Fruit fly (Drosophila melanogaster) whole organism, embryonic: ENCODE measurements around the gene Hr4.

Source experiments
- ATbp ChIP-seq: fragments of 200-800 bp; sonication (Bioruptor generic); optimal IDR thresholded peaks from 2 replicates; lab custom pipeline; 2017; ENCODE audit warnings: missing biosample characterization, mild to moderate bottlenecking, missing genetic modification characterization, missing genetic modification reagents
- Ada2b ChIP-seq: fragments of 200-800 bp; sonication (Bioruptor generic); IDR thresholded peaks from 2 replicates; pipeline ENCODE4 v1.3.6; 2022; ENCODE audit warnings: missing biosample characterization, missing genetic modification characterization
- Atf6 ChIP-seq: fragments of 200-800 bp; sonication (Bioruptor generic); IDR thresholded peaks from 2 replicates; pipeline ENCODE4 v1.3.6; 2022; ENCODE audit warnings: missing biosample characterization, missing genetic modification characterization
- CG10147 ChIP-seq: fragments of 200-800 bp; sonication (Bioruptor generic); optimal IDR thresholded peaks from 2 replicates; lab custom pipeline; 2019; ENCODE audit warnings: missing biosample characterization, mild to moderate bottlenecking, missing genetic modification characterization, moderate library complexity
- CG10274 ChIP-seq: fragments of 200-800 bp; sonication (Bioruptor generic); optimal IDR thresholded peaks from 3 replicates; lab custom pipeline; 2017; ENCODE audit warnings: missing biosample characterization, mild to moderate bottlenecking, missing genetic modification characterization
- CG11723 ChIP-seq: fragments of 200-800 bp; sonication (Bioruptor generic); optimal IDR thresholded peaks from 2 replicates; lab custom pipeline; 2017; ENCODE audit warnings: missing biosample characterization, mild to moderate bottlenecking, missing genetic modification characterization
- CG13287 ChIP-seq: fragments of 200-800 bp; sonication (Bioruptor generic); IDR thresholded peaks from 2 replicates; pipeline ENCODE4 v1.3.6; 2022; ENCODE audit warnings: missing biosample characterization, missing genetic modification characterization; ENCODE audit not compliant: partially characterized antibody
- CG14014 ChIP-seq: fragments of 200-800 bp; sonication (Bioruptor generic); IDR thresholded peaks from 2 replicates; pipeline ENCODE4 v1.3.6; 2022; ENCODE audit warnings: missing biosample characterization, missing genetic modification characterization
- CG14965 ChIP-seq: fragments of 200-800 bp; sonication (Bioruptor generic); optimal IDR thresholded peaks from 2 replicates; lab custom pipeline; 2016; ENCODE audit warnings: missing biosample characterization, missing genetic modification characterization, borderline replicate concordance
- CG15269 ChIP-seq: fragments of 200-800 bp; sonication (Bioruptor generic); optimal IDR thresholded peaks from 2 replicates; lab custom pipeline; 2018; ENCODE audit warnings: missing biosample characterization, mild to moderate bottlenecking, missing genetic modification characterization, moderate library complexity
- CG17361 ChIP-seq: fragments of 200-800 bp; sonication (Bioruptor generic); IDR thresholded peaks from 3 replicates; pipeline ENCODE4 v1.3.6; 2022; ENCODE audit warnings: missing biosample characterization, missing genetic modification characterization
- CG1832 ChIP-seq: fragments of 200-800 bp; sonication (Bioruptor generic); optimal IDR thresholded peaks from 2 replicates; lab custom pipeline; 2017; ENCODE audit warnings: missing biosample characterization, mild to moderate bottlenecking, missing genetic modification characterization, inconsistent platforms
- CG18764 ChIP-seq: fragments of 200-800 bp; sonication (Bioruptor generic); optimal IDR thresholded peaks from 3 replicates; lab custom pipeline; 2016; ENCODE audit warnings: missing biosample characterization, missing genetic modification characterization
- CG2712 ChIP-seq: fragments of 200-800 bp; optimal IDR thresholded peaks from 3 replicates; lab custom pipeline; 2019; ENCODE audit warnings: missing biosample characterization, mild to moderate bottlenecking, missing genetic modification characterization, moderate library complexity
- CG30431 ChIP-seq: fragments of 200-800 bp; sonication (Bioruptor generic); optimal IDR thresholded peaks from 2 replicates; lab custom pipeline; 2017; ENCODE audit warnings: missing biosample characterization, missing genetic modification characterization
- CG34422 ChIP-seq: fragments of 200-800 bp; sonication (Bioruptor generic); IDR thresholded peaks from 3 replicates; pipeline ENCODE4 v1.3.6; 2022; ENCODE audit warnings: missing biosample characterization, missing genetic modification characterization
- CG4617 ChIP-seq: fragments of 200-800 bp; sonication (Bioruptor generic); optimal IDR thresholded peaks from 3 replicates; lab custom pipeline; 2016; ENCODE audit warnings: missing biosample characterization, missing genetic modification characterization, borderline replicate concordance
- CG4707 ChIP-seq: fragments of 200-800 bp; sonication (Bioruptor generic); optimal IDR thresholded peaks from 2 replicates; lab custom pipeline; 2018; ENCODE audit warnings: missing biosample characterization, mild to moderate bottlenecking, missing genetic modification characterization, moderate library complexity
- CG4820 ChIP-seq: fragments of 200-800 bp; sonication (Bioruptor generic); optimal IDR thresholded peaks from 3 replicates; lab custom pipeline; 2016; ENCODE audit warnings: missing biosample characterization, missing genetic modification characterization
- CG7556 ChIP-seq: fragments of 200-800 bp; sonication (Bioruptor generic); optimal IDR thresholded peaks from 2 replicates; lab custom pipeline; 2017; ENCODE audit warnings: missing biosample characterization, mild to moderate bottlenecking, missing genetic modification characterization
- CG9932 ChIP-seq: fragments of 200-800 bp; sonication (Bioruptor generic); IDR thresholded peaks from 2 replicates; pipeline ENCODE4 v1.3.6; 2022; ENCODE audit warnings: missing biosample characterization, missing genetic modification characterization
- D19B ChIP-seq: fragments of 200-800 bp; sonication (Bioruptor generic); optimal IDR thresholded peaks from 2 replicates; lab custom pipeline; 2017; ENCODE audit warnings: missing biosample characterization, mild to moderate bottlenecking, missing genetic modification characterization
- Dbx ChIP-seq: fragments of 200-800 bp; sonication (Bioruptor generic); IDR thresholded peaks from 3 replicates; pipeline ENCODE4 v1.3.6; 2022; ENCODE audit warnings: missing biosample characterization, missing genetic modification characterization
- Dfd ChIP-seq, 2 experiments: fragments of >200 bp; optimal IDR thresholded peaks; 2 replicates each; lab custom pipeline; 2017; ENCODE audit warnings: missing biosample characterization in 2 of 2, missing genetic modification characterization in 2 of 2
- Gsc ChIP-seq: fragments of 200-800 bp; sonication (Bioruptor generic); IDR thresholded peaks from 2 replicates; pipeline ENCODE4 v1.3.6; 2022; ENCODE audit warnings: missing biosample characterization, missing genetic modification characterization
- H15 ChIP-seq: fragments of 200-800 bp; sonication (Bioruptor generic); IDR thresholded peaks from 3 replicates; pipeline ENCODE4 v1.3.6; 2022; ENCODE audit warnings: missing biosample characterization, missing genetic modification characterization
- HmgD ChIP-seq: fragments of 200-800 bp; sonication (Bioruptor generic); optimal IDR thresholded peaks from 3 replicates; lab custom pipeline; 2016; ENCODE audit warnings: missing biosample characterization, missing genetic modification characterization
- Meics ChIP-seq: fragments of 200-800 bp; sonication (Bioruptor generic); optimal IDR thresholded peaks from 2 replicates; lab custom pipeline; 2017; ENCODE audit warnings: missing biosample characterization, mild to moderate bottlenecking, missing genetic modification characterization
- Opbp ChIP-seq: fragments of 200-800 bp; sonication (Bioruptor generic); IDR thresholded peaks from 3 replicates; pipeline ENCODE4 v1.3.6; 2022; ENCODE audit warnings: missing biosample characterization, missing genetic modification characterization; ENCODE audit not compliant: partially characterized antibody
- Ptx1 ChIP-seq: fragments of 200-800 bp; sonication (Bioruptor generic); IDR thresholded peaks from 2 replicates; pipeline ENCODE4 v1.3.6; 2022; ENCODE audit warnings: missing biosample characterization, missing genetic modification characterization
- Rx ChIP-seq: fragments of 200-800 bp; sonication (Bioruptor generic); IDR thresholded peaks from 2 replicates; pipeline ENCODE4 v1.3.6; 2022; ENCODE audit warnings: missing biosample characterization, missing genetic modification characterization
- Six4 ChIP-seq: fragments of 200-800 bp; sonication (Bioruptor generic); optimal IDR thresholded peaks from 2 replicates; lab custom pipeline; 2016; ENCODE audit warnings: missing biosample characterization, missing genetic modification characterization
- Sox100B ChIP-seq: fragments of 200-800 bp; sonication (Bioruptor generic); optimal IDR thresholded peaks from 3 replicates; lab custom pipeline; 2018; ENCODE audit warnings: missing biosample characterization, mild to moderate bottlenecking, missing genetic modification characterization
- Sox102F ChIP-seq: fragments of 200-800 bp; sonication (Bioruptor generic); optimal IDR thresholded peaks from 2 replicates; lab custom pipeline; 2018; ENCODE audit warnings: missing biosample characterization, mild to moderate bottlenecking, missing genetic modification characterization, moderate library complexity
- amos ChIP-seq: fragments of 200-800 bp; sonication (Bioruptor generic); IDR thresholded peaks from 2 replicates; pipeline ENCODE4 v1.3.6; 2022; ENCODE audit warnings: missing biosample characterization, missing genetic modification characterization; ENCODE audit not compliant: partially characterized antibody
- ase ChIP-seq: fragments of 200-800 bp; sonication (Bioruptor generic); IDR thresholded peaks from 3 replicates; pipeline ENCODE4 v1.3.6; 2022; ENCODE audit warnings: missing biosample characterization, missing genetic modification characterization
- bowl ChIP-seq: fragments of 200-800 bp; sonication (Bioruptor generic); IDR thresholded peaks from 2 replicates; pipeline ENCODE4 v1.3.6; 2022; ENCODE audit warnings: missing biosample characterization, missing genetic modification characterization
- ci ChIP-seq: fragments of 200-800 bp; sonication (Bioruptor generic); IDR thresholded peaks from 3 replicates; pipeline ENCODE4 v1.3.6; 2022; ENCODE audit warnings: missing biosample characterization, missing genetic modification characterization
- crp ChIP-seq, 2 experiments: fragments of 200-800 bp; sonication (Bioruptor generic); optimal IDR thresholded peaks; 2 replicates in 1 of 2; 3 replicates in 1 of 2; lab custom pipeline; 2017; ENCODE audit warnings: missing biosample characterization in 2 of 2, missing genetic modification characterization in 2 of 2, mild to moderate bottlenecking in 1 of 2, moderate library complexity in 1 of 2
- cwo ChIP-seq: fragments of 200-800 bp; sonication (Bioruptor generic); optimal IDR thresholded peaks from 3 replicates; lab custom pipeline; 2017; ENCODE audit warnings: missing biosample characterization, missing genetic modification characterization, mild to moderate bottlenecking, moderate library complexity, missing genetic modification reagents
- da ChIP-seq: fragments of 200-800 bp; sonication (Bioruptor generic); optimal IDR thresholded peaks from 2 replicates; lab custom pipeline; 2016; ENCODE audit warnings: missing biosample characterization, missing genetic modification characterization
- dati ChIP-seq: fragments of 200-800 bp; sonication (Bioruptor generic); IDR thresholded peaks from 2 replicates; pipeline ENCODE4 v1.3.6; 2022; ENCODE audit warnings: missing biosample characterization, missing genetic modification characterization
- lilli ChIP-seq: fragments of 200-800 bp; sonication (Bioruptor generic); optimal IDR thresholded peaks from 3 replicates; lab custom pipeline; 2016; ENCODE audit warnings: missing biosample characterization, missing genetic modification characterization
- lmd ChIP-seq: fragments of 200-800 bp; sonication (Bioruptor generic); IDR thresholded peaks from 2 replicates; pipeline ENCODE4 v1.3.6; 2022; ENCODE audit warnings: missing biosample characterization, missing genetic modification characterization
- peb ChIP-seq: fragments of 200-800 bp; sonication (Bioruptor generic); IDR thresholded peaks from 2 replicates; pipeline ENCODE4 v1.3.6; 2022; ENCODE audit warnings: missing biosample characterization, missing genetic modification characterization
- ranshi ChIP-seq: fragments of 200-800 bp; sonication (Bioruptor generic); IDR thresholded peaks from 2 replicates; pipeline ENCODE4 v1.3.6; 2022; ENCODE audit warnings: missing biosample characterization, missing genetic modification characterization
- sna ChIP-seq: fragments of 200-800 bp; sonication (Bioruptor generic); IDR thresholded peaks from 2 replicates; pipeline ENCODE4 v1.3.6; 2022; ENCODE audit warnings: missing biosample characterization, missing genetic modification characterization; ENCODE audit not compliant: partially characterized antibody
- twi ChIP-seq: fragments of 200-800 bp; optimal IDR thresholded peaks from 2 replicates; lab custom pipeline; 2019; ENCODE audit warnings: missing biosample characterization, mild to moderate bottlenecking, missing genetic modification characterization, moderate library complexity
- yki ChIP-seq: fragments of >200 bp; optimal IDR thresholded peaks from 3 replicates; lab custom pipeline; 2018

The Hr4 gene

DNA sequence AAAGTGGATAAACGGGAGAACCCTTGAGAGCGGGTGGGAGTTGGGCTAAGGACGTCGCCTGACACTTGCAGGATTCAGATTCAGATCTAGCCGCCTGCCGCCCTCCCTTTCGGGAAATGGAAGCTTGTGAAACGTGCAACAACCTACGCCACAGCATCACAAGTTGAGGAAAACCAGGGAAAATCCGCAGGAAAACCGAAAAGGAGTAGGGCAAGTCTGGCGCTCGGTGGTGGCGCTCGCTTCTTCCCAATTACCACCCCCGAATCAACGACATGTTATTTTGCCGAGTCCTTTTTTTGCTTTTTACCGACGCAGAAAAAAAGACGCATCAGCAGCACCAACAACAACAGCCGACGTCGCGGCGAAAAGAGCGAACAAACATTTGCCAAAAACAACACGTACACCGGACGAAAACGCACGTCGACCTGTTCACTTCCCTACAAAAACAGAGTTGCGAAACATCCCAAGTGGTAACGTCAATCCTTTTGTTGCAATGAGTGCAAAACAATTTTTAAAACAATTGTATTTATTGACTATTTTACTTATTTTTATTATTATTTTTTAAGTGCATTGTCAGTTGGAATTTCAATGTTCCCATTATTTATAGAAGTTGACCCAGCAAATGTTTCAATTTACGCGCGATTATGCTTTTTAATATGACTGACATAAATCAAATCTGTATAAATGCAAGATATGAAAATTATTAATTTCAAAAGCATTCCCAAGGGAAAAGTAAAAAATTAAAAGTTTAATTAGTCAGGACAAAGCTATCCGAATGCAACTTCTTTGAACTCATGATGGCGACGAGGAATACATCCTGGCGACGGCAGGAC, 69.8 kb downstream of the Hr4 start:
- TF ChIP-seq yki (lab: Kevin White, UChicago) = no peak
- no peak for TF ChIP-seq dati
- TF ChIP-seq Six4 (GFP tag; lab: Kevin White, UChicago) = no peak
- TF ChIP-seq CG30431 (GFP tag; lab: Kevin White, UChicago) = peak; percentile 17
- peak; percentile 65 for TF ChIP-seq ranshi (GFP tag; lab: Robert Waterston, UW)
- peak; percentile 53; the same call in 2 of the 3 replicates for TF ChIP-seq Dbx (GFP tag; lab: Robert Waterston, UW)
- TF ChIP-seq Rx (GFP tag; lab: Robert Waterston, UW) = peak; percentile 61
- peak; percentile 69 for TF ChIP-seq CG7556 (GFP tag; lab: Kevin White, UChicago)
- peak; percentile 46; the same call in 1 of the 2 replicates for TF ChIP-seq Gsc (GFP tag; lab: Robert Waterston, UW)
- TF ChIP-seq twi (tag; lab: Kevin White, UChicago) = no peak
- TF ChIP-seq CG10274 (GFP tag; lab: Kevin White, UChicago) = peak; percentile 16
- TF ChIP-seq cwo = peak; percentile 36
- peak; percentile 76 for TF ChIP-seq Ada2b (GFP tag; lab: Robert Waterston, UW)
- TF ChIP-seq CG17361 (GFP tag; lab: Robert Waterston, UW) = peak; percentile 77
- TF ChIP-seq CG14014 (GFP tag; lab: Robert Waterston, UW) = peak; percentile 31; the same call in 1 of the 2 replicates
- TF ChIP-seq lilli (GFP tag; lab: Kevin White, UChicago) = peak; percentile 51
- TF ChIP-seq da = no peak
- TF ChIP-seq Atf6 (GFP tag; lab: Robert Waterston, UW) = no peak
- no peak for TF ChIP-seq sna (GFP tag; lab: Robert Waterston, UW)
- TF ChIP-seq crp (GFP tag; optimal IDR thresholded peaks at IDR 0.05; lab: Kevin White, UChicago) = no peak
- peak; percentile 54 for TF ChIP-seq CG15269
- no peak for TF ChIP-seq Opbp
- no peak for TF ChIP-seq Dfd (GFP tag; optimal IDR thresholded peaks at IDR 0.05; lab: Kevin White, UChicago)
- peak; percentile 54 for TF ChIP-seq Sox100B (GFP tag; lab: Kevin White, UChicago)
- TF ChIP-seq HmgD (GFP tag; lab: Kevin White, UChicago) = no peak
- peak; percentile 76 for TF ChIP-seq CG34422 (GFP tag; lab: Robert Waterston, UW)
- TF ChIP-seq CG11723 (GFP tag; lab: Kevin White, UChicago) = peak; percentile 7
- peak; percentile 49 for TF ChIP-seq CG2712 (tag; lab: Kevin White, UChicago)
- TF ChIP-seq CG13287 (GFP tag; lab: Robert Waterston, UW) = peak; percentile 15; the same call in 1 of the 2 replicates
- peak; percentile 46 for TF ChIP-seq CG10147 (GFP tag; lab: Kevin White, UChicago)
- peak; percentile 67; the same call in 2 of the 3 replicates for TF ChIP-seq ase (GFP tag; lab: Robert Waterston, UW)
- peak; percentile 28 for TF ChIP-seq CG4820 (GFP tag; lab: Kevin White, UChicago)
- TF ChIP-seq CG9932 (GFP tag; lab: Robert Waterston, UW) = peak; percentile 51
- TF ChIP-seq CG4707 (GFP tag; lab: Kevin White, UChicago) = no peak
- no peak for TF ChIP-seq Sox102F (GFP tag; lab: Kevin White, UChicago)
- TF ChIP-seq Ptx1 = peak; percentile 74
- TF ChIP-seq H15 = peak; percentile 57; the same call in 1 of the 3 replicates
- TF ChIP-seq CG4617 (GFP tag; lab: Kevin White, UChicago) = no peak
- TF ChIP-seq D19B (GFP tag; lab: Kevin White, UChicago) = peak; percentile 35
- TF ChIP-seq ci (GFP tag; lab: Robert Waterston, UW) = peak; percentile 88
- TF ChIP-seq amos (GFP tag; lab: Robert Waterston, UW) = no peak
- TF ChIP-seq CG18764 (GFP tag; lab: Kevin White, UChicago) = peak; percentile 42
- TF ChIP-seq Meics = peak; percentile 69
- TF ChIP-seq CG14965 (GFP tag; lab: Kevin White, UChicago) = no peak
- 0 out of 2 replicates have a peak, but pooled peaks have one; percentile 13 for TF ChIP-seq bowl (GFP tag; lab: Robert Waterston, UW)
- peak; percentile 27 for TF ChIP-seq ATbp (GFP tag; lab: Kevin White, UChicago)
- 0 out of 2 replicates have a peak, but pooled peaks have one; percentile 15 for TF ChIP-seq peb (GFP tag; lab: Robert Waterston, UW)
- TF ChIP-seq lmd (GFP tag; lab: Robert Waterston, UW) = peak; percentile 59
- no peak for TF ChIP-seq CG1832 (GFP tag; lab: Kevin White, UChicago)
